Worm (Caenorhabditis elegans) whole organism, mixed stage, embryonic: ENCODE results near the gene tut-2.

Experiments used
- bed-3 ChIP-seq: fragments of 200-800 bp; sonication (Bioruptor generic); optimal IDR thresholded peaks from 3 replicates; lab custom pipeline; 2018; ENCODE audit warnings: mild to moderate bottlenecking, missing genetic modification characterization, moderate library complexity, missing compliant biosample characterization
- blmp-1 ChIP-seq: fragments of 150-350 bp; optimal IDR thresholded peaks from 2 replicates; lab custom pipeline; 2014; ENCODE audit warnings: missing biosample characterization, missing genetic modification characterization
- ceh-39 ChIP-seq: fragments of 150-350 bp; optimal IDR thresholded peaks from 2 replicates; lab custom pipeline; 2014; ENCODE audit warnings: missing biosample characterization, missing genetic modification characterization
- ceh-43 ChIP-seq: fragments of 200-800 bp; sonication (Bioruptor generic); optimal IDR thresholded peaks from 2 replicates; lab custom pipeline; 2018; ENCODE audit warnings: mild to moderate bottlenecking, missing genetic modification characterization, moderate library complexity, missing compliant biosample characterization
- ceh-83 ChIP-seq: fragments of 200-800 bp; sonication (Bioruptor generic); optimal IDR thresholded peaks from 2 replicates; lab custom pipeline; 2018; ENCODE audit warnings: mild to moderate bottlenecking, missing genetic modification characterization, missing compliant biosample characterization
- ces-1 ChIP-seq: fragments of 150-350 bp; optimal IDR thresholded peaks from 2 replicates; lab custom pipeline; 2014; ENCODE audit warnings: missing biosample characterization, missing genetic modification reagents, missing genetic modification characterization
- cnd-1 ChIP-seq: fragments of 200-800 bp; sonication (Bioruptor generic); optimal IDR thresholded peaks from 2 replicates; lab custom pipeline; 2018; ENCODE audit warnings: mild to moderate bottlenecking, missing genetic modification characterization, missing compliant biosample characterization
- drap-1 ChIP-seq: fragments of 200-800 bp; sonication (Bioruptor generic); optimal IDR thresholded peaks from 3 replicates; lab custom pipeline; 2018; ENCODE audit warnings: mild to moderate bottlenecking, missing genetic modification characterization, missing compliant biosample characterization
- elt-3 ChIP-seq: fragments of 150-350 bp; optimal IDR thresholded peaks from 2 replicates; lab custom pipeline; 2014; ENCODE audit warnings: missing biosample characterization, missing genetic modification characterization
- flh-1 ChIP-seq: fragments of 200-800 bp; sonication (Bioruptor generic); optimal IDR thresholded peaks from 2 replicates; lab custom pipeline; 2018; ENCODE audit warnings: mild to moderate bottlenecking, missing genetic modification characterization, moderate library complexity, missing compliant biosample characterization
- ham-2 ChIP-seq: fragments of 200-800 bp; sonication (Bioruptor generic); optimal IDR thresholded peaks from 2 replicates; lab custom pipeline; 2018; ENCODE audit warnings: mild to moderate bottlenecking, missing genetic modification characterization, missing compliant biosample characterization
- hlh-1 ChIP-seq: fragments of 150-350 bp; optimal IDR thresholded peaks from 2 replicates; lab custom pipeline; 2014; ENCODE audit warnings: missing biosample characterization, missing genetic modification reagents, missing genetic modification characterization
- lin-32 ChIP-seq: fragments of 200-800 bp; sonication (Bioruptor generic); optimal IDR thresholded peaks from 2 replicates; lab custom pipeline; 2018; ENCODE audit warnings: mild to moderate bottlenecking, missing genetic modification characterization, missing compliant biosample characterization
- lsy-2 ChIP-seq: fragments of 150-350 bp; optimal IDR thresholded peaks from 2 replicates; lab custom pipeline; 2014; ENCODE audit warnings: missing biosample characterization, missing genetic modification characterization
- mep-1 ChIP-seq: fragments of 150-350 bp; optimal IDR thresholded peaks from 2 replicates; lab custom pipeline; 2017; ENCODE audit warnings: missing biosample characterization, missing genetic modification reagents, missing genetic modification characterization, inconsistent platforms
- mls-2 ChIP-seq: sonication (generic microtip); optimal IDR thresholded peaks from 2 replicates; lab custom pipeline; 2016; ENCODE audit warnings: mild to moderate bottlenecking, missing genetic modification characterization, moderate library complexity, missing compliant biosample characterization
- nhr-2 ChIP-seq: fragments of 150-350 bp; optimal IDR thresholded peaks from 2 replicates; lab custom pipeline; 2014; ENCODE audit warnings: missing biosample characterization, missing genetic modification characterization
- nhr-28 ChIP-seq: fragments of 150-350 bp; optimal IDR thresholded peaks from 2 replicates; lab custom pipeline; 2014; ENCODE audit warnings: missing biosample characterization, missing genetic modification characterization
- pha-4 ChIP-seq: fragments of 150-350 bp; optimal IDR thresholded peaks from 2 replicates; lab custom pipeline; 2018; ENCODE audit warnings: missing biosample characterization, missing genetic modification reagents, missing genetic modification characterization
- sem-2 ChIP-seq: fragments of 200-800 bp; sonication (Bioruptor generic); optimal IDR thresholded peaks from 2 replicates; lab custom pipeline; 2018; ENCODE audit warnings: mild to moderate bottlenecking, missing genetic modification characterization, missing compliant biosample characterization
- snpc-4 ChIP-seq: fragments of 150-350 bp; optimal IDR thresholded peaks from 2 replicates; lab custom pipeline; 2014; ENCODE audit warnings: missing biosample characterization, missing genetic modification characterization
- tbx-8 ChIP-seq: fragments of 200-800 bp; sonication (Bioruptor generic); optimal IDR thresholded peaks from 2 replicates; lab custom pipeline; 2018; ENCODE audit warnings: mild to moderate bottlenecking, missing genetic modification characterization, moderate library complexity, missing compliant biosample characterization
- unc-120 ChIP-seq: sonication (generic microtip); optimal IDR thresholded peaks from 2 replicates; lab custom pipeline; 2017; ENCODE audit warnings: missing genetic modification characterization, missing compliant biosample characterization; ENCODE audit not compliant: poor library complexity, severe bottlenecking
- unc-39 ChIP-seq: fragments of 150-350 bp; optimal IDR thresholded peaks from 2 replicates; lab custom pipeline; 2014; ENCODE audit warnings: missing biosample characterization, missing genetic modification characterization
- ztf-11 ChIP-seq: fragments of 150-350 bp; optimal IDR thresholded peaks from 2 replicates; lab custom pipeline; 2014; ENCODE audit warnings: missing biosample characterization, missing genetic modification characterization

The tut-2 gene

ce11 chrV:10672601-10673000 is 14.6 kb downstream of the tut-2 start:
- TF ChIP-seq ces-1 (GFP tag; lab: Kevin White, UChicago) (peak; percentile 2), unc-39 (tag; lab: Kevin White, UChicago) (no peak)

ce11 chrV:10675978-10676377 is 17.9 kb downstream of the tut-2 start:
- no peak for TF ChIP-seq elt-3 (tag; lab: Kevin White, UChicago)
- no peak for TF ChIP-seq sem-2 (GFP tag; lab: Kevin White, UChicago)
- no peak for TF ChIP-seq ceh-83
- peak; percentile 81 for TF ChIP-seq ces-1 (GFP tag; lab: Kevin White, UChicago)

ce11 chrV:10677459-10677858 is 19.4 kb downstream of the tut-2 start:
- peak; percentile 8 for TF ChIP-seq ces-1 (GFP tag; lab: Kevin White, UChicago)
- no peak for TF ChIP-seq mls-2 (tag; lab: Kevin White, UChicago)

- TF ChIP-seq ham-2 = peak; percentile 23
- no peak for TF ChIP-seq nhr-2
These were observed 21.0 kb downstream of the tut-2 start for ce11 chrV:10679080-10679479.

- peak; percentile 83 for TF ChIP-seq lsy-2 (tag; lab: Kevin White, UChicago)
- peak; percentile 68 for TF ChIP-seq ces-1 (GFP tag; lab: Kevin White, UChicago)
- no peak for TF ChIP-seq ceh-39
These were observed 22.1 kb downstream of the tut-2 start for ce11 chrV:10679990-10680602.

ce11 chrV:10681117-10681959 is 23.3 kb downstream of the tut-2 start:
- TF ChIP-seq elt-3 (tag; lab: Kevin White, UChicago) (no peak), unc-120 (tag; lab: Kevin White, UChicago) (peak; percentile 67), lin-32 (GFP tag; lab: Kevin White, UChicago) (no peak), ceh-83 (peak; percentile 65), unc-39 (tag; lab: Kevin White, UChicago) (no peak), bed-3 (no peak)
- TF ChIP-seq, all 35 proteins: peak for 2

- TF ChIP-seq tbx-8 = no peak
- no peak for TF ChIP-seq flh-1 (GFP tag; lab: Kevin White, UChicago)
- TF ChIP-seq sem-2 (GFP tag; lab: Kevin White, UChicago) = no peak
- TF ChIP-seq lsy-2 (tag; lab: Kevin White, UChicago) = no peak
- TF ChIP-seq nhr-28 (tag; lab: Kevin White, UChicago) = no peak
- TF ChIP-seq blmp-1 (tag; lab: Kevin White, UChicago) = no peak
- no peak for TF ChIP-seq ztf-11 (tag; lab: Kevin White, UChicago)
- no peak for TF ChIP-seq mep-1 (tag; lab: Kevin White, UChicago)
- TF ChIP-seq snpc-4 (tag; lab: Kevin White, UChicago) = no peak
- no peak for TF ChIP-seq cnd-1 (tag; lab: Kevin White, UChicago)
- TF ChIP-seq drap-1 = no peak
- TF ChIP-seq pha-4 (tag; lab: Kevin White, UChicago) = no peak
- no peak for TF ChIP-seq ceh-43 (GFP tag; lab: Kevin White, UChicago)
- no peak for TF ChIP-seq lin-32 (GFP tag; lab: Kevin White, UChicago)
- TF ChIP-seq, all 35 proteins: peak for 0
These were observed 24.1 kb downstream of the tut-2 start, which contains the start of gene gsp-1 for ce11 chrV:10682122-10682521. gsp-1 (plus strand) TSS chrV:10682422.

ce11 chrV:10683458-10683857 is 25.4 kb downstream of the tut-2 start:
- no peak for TF ChIP-seq flh-1 (GFP tag; lab: Kevin White, UChicago)
- TF ChIP-seq sem-2 (GFP tag; lab: Kevin White, UChicago) = no peak
- TF ChIP-seq unc-39 (tag; lab: Kevin White, UChicago) = no peak
- no peak for TF ChIP-seq lsy-2 (tag; lab: Kevin White, UChicago)
- no peak for TF ChIP-seq hlh-1 (tag; lab: Kevin White, UChicago)
- TF ChIP-seq, all 35 proteins: peak for 0
